Fruit fly (Drosophila melanogaster): Measurements from ENCODE around the gene CG7173.

DNA sequence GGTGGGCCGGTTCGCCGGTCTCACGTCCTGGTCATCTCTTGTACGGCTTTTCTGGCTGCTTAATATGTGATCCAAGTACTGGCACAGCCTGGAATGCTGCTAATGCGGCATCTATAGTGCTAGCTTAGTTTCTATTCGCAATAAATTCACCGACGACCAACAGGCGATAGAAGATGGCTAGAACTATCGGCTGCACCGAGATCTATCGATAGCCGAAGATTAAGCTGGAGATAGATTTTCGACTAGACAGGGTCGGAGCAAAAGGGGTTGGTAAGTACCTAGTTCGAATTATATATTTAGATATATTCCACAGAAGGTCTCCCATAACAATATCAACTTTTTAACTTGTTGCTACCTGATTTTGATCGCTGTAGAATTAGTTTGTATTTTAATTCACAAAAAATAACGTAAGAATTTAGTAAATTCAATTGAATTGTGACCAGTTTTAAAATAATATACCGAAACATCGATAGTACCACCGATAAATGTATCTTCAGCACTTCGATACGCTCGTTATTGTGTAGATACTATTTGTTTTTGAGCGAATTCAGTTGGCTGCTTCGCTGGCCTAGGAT is 50.6 kb downstream of the CG7173 start, which contains the start of the genes Glg1 and M6:
- TF ChIP-seq CG8119 (GFP tag; IDR thresholded peaks at IDR 0.05) = 0 out of 3 replicates have a peak, but pooled peaks have one; percentile 12
- no peak for TF ChIP-seq Lpt (GFP tag; optimal IDR thresholded peaks at IDR 0.05)
- no peak for TF ChIP-seq CG3919 (GFP tag; optimal IDR thresholded peaks at IDR 0.05)
- peak; percentile 39 for TF ChIP-seq dsx (GFP tag; optimal IDR thresholded peaks at IDR 0.05; ENCODE audit: poor library complexity, severe bottlenecking)
- peak; percentile 14 for TF ChIP-seq CG1621 (tag; optimal IDR thresholded peaks at IDR 0.05)
- no peak for TF ChIP-seq Hr38 (GFP tag; optimal IDR thresholded peaks at IDR 0.05)
- peak; percentile 52 for TF ChIP-seq achi (GFP tag; optimal IDR thresholded peaks at IDR 0.05)
- TF ChIP-seq Gug (GFP tag; IDR thresholded peaks at IDR 0.05) = peak; percentile 49; the same call in 1 of the 2 replicates
- no peak for TF ChIP-seq CG7368 (GFP tag; optimal IDR thresholded peaks at IDR 0.05)
- peak; percentile 76 for TF ChIP-seq Hr4 (GFP tag; optimal IDR thresholded peaks at IDR 0.05)
- peak; percentile 34 for TF ChIP-seq vri (GFP tag; optimal IDR thresholded peaks at IDR 0.05)
- TF ChIP-seq CG10631 (GFP tag; optimal IDR thresholded peaks at IDR 0.05) = peak; percentile 64

All from whole organism, prepupa.